Worm (Caenorhabditis elegans) whole organism, midembryonic: ENCODE results near the gene Y102A5C.36.

Source experiments
- T22C8.4 ChIP-seq: fragments of 200-800 bp; sonication (Bioruptor generic); IDR thresholded peaks from 2 replicates; pipeline ENCODE4 v1.3.6; 2022; ENCODE audit warnings: missing genetic modification characterization, missing compliant biosample characterization
- cog-1 ChIP-seq: sonication (generic microtip); optimal IDR thresholded peaks from 2 replicates; lab custom pipeline; 2016; ENCODE audit warnings: missing genetic modification characterization, missing compliant biosample characterization
- flt-1 ChIP-seq: fragments of 200-800 bp; sonication (Bioruptor generic); IDR thresholded peaks from 2 replicates; pipeline ENCODE4 v1.3.6; 2022; ENCODE audit warnings: missing genetic modification characterization, missing compliant biosample characterization
- klf-2 ChIP-seq: fragments of 200-800 bp; sonication (Bioruptor generic); conservative IDR thresholded peaks from 2 replicates; pipeline ENCODE4 v1.3.6; 2022; ENCODE audit warnings: missing genetic modification reagents, missing genetic modification characterization, missing compliant biosample characterization
- med-1 ChIP-seq: sonication (generic microtip); optimal IDR thresholded peaks from 2 replicates; lab custom pipeline; 2017; ENCODE audit warnings: missing genetic modification characterization, mild to moderate bottlenecking, missing compliant biosample characterization, antibody characterized with exemption, missing genetic modification reagents; ENCODE audit not compliant: insufficient read depth
- ref-1 ChIP-seq: fragments of 200-800 bp; sonication (Bioruptor generic); conservative IDR thresholded peaks from 2 replicates; pipeline ENCODE4 v1.3.6; 2022; ENCODE audit warnings: missing genetic modification reagents, missing genetic modification characterization, missing compliant biosample characterization
- tab-1 ChIP-seq: fragments of 200-800 bp; sonication (Bioruptor generic); IDR thresholded peaks from 2 replicates; pipeline ENCODE4 v1.3.6; 2022; ENCODE audit warnings: missing genetic modification characterization, missing compliant biosample characterization
- ztf-23 ChIP-seq: fragments of 200-800 bp; sonication (Bioruptor generic); IDR thresholded peaks from 2 replicates; pipeline ENCODE4 v1.3.6; 2022; ENCODE audit warnings: missing genetic modification reagents, missing genetic modification characterization, missing compliant biosample characterization
- ztf-29 ChIP-seq: fragments of 200-800 bp; sonication (Bioruptor generic); IDR thresholded peaks from 2 replicates; pipeline ENCODE4 v1.3.6; 2022; ENCODE audit warnings: missing genetic modification reagents, missing genetic modification characterization, missing compliant biosample characterization

Y102A5C.36 gene

ce11 chrV:16927345-16927744, at the start of gene Y102A5C.36:
TSS of gene Y102A5C.36 (minus strand) at chrV:16927445.
- TF ChIP-seq flt-1 (no peak), ztf-23 (GFP tag; lab: Robert Waterston, UW) (no peak), tab-1 (GFP tag; lab: Robert Waterston, UW) (no peak), cog-1 (tag; lab: Kevin White, UChicago) (no peak), ref-1 (no peak), T22C8.4 (GFP tag; lab: Robert Waterston, UW) (no peak), med-1 (GFP tag; lab: Kevin White, UChicago) (no peak), ztf-29 (no peak), klf-2 (GFP tag; lab: Robert Waterston, UW) (no peak)

ce11 chrV:16974919-16975318, 47.7 kb upstream of the Y102A5C.36 start, which contains the start of gene srx-54:
TSS of gene srx-54 (plus strand) at chrV:16975219.
- TF ChIP-seq med-1 (GFP tag; lab: Kevin White, UChicago) (no peak), T22C8.4 (GFP tag; lab: Robert Waterston, UW) (no peak), flt-1 (no peak), tab-1 (GFP tag; lab: Robert Waterston, UW) (no peak), cog-1 (tag; lab: Kevin White, UChicago) (no peak), ref-1 (no peak)

- TF ChIP-seq ref-1 (no peak), ztf-23 (GFP tag; lab: Robert Waterston, UW) (no peak), med-1 (GFP tag; lab: Kevin White, UChicago) (no peak), tab-1 (GFP tag; lab: Robert Waterston, UW) (no peak), ztf-29 (no peak), T22C8.4 (GFP tag; lab: Robert Waterston, UW) (no peak), cog-1 (tag; lab: Kevin White, UChicago) (no peak), klf-2 (GFP tag; lab: Robert Waterston, UW) (no peak), flt-1 (no peak)
These were observed 46.1 kb upstream of the Y102A5C.36 start for ce11 chrV:16973338-16973737.

- no peak for TF ChIP-seq klf-2 (GFP tag; lab: Robert Waterston, UW)
- no peak for TF ChIP-seq ztf-23 (GFP tag; lab: Robert Waterston, UW)
- TF ChIP-seq cog-1 (tag; lab: Kevin White, UChicago) = no peak
- TF ChIP-seq ref-1 = no peak
These were observed 44.9 kb upstream of the Y102A5C.36 start, which contains the start of gene srh-119 for ce11 chrV:16972134-16972533. TSS of gene srh-119 (plus strand) at chrV:16972434.

- no peak for TF ChIP-seq cog-1 (tag; lab: Kevin White, UChicago)
- TF ChIP-seq med-1 (GFP tag; lab: Kevin White, UChicago) = no peak
- no peak for TF ChIP-seq T22C8.4 (GFP tag; lab: Robert Waterston, UW)
- TF ChIP-seq flt-1 = no peak
- TF ChIP-seq klf-2 (GFP tag; lab: Robert Waterston, UW) = no peak
- no peak for TF ChIP-seq tab-1 (GFP tag; lab: Robert Waterston, UW)
- TF ChIP-seq ref-1 = no peak
- no peak for TF ChIP-seq ztf-29
- no peak for TF ChIP-seq ztf-23 (GFP tag; lab: Robert Waterston, UW)
These were observed 39.4 kb upstream of the Y102A5C.36 start, which contains the start of gene fbxa-90 for ce11 chrV:16966636-16967035. TSS of gene fbxa-90 (plus strand) at chrV:16966814.

- TF ChIP-seq ztf-29 (no peak), ztf-23 (GFP tag; lab: Robert Waterston, UW) (peak; percentile 65; the same call in 1 of the 2 replicates)
These were observed 38.4 kb upstream of the Y102A5C.36 start, which contains the start of gene efl-1 for ce11 chrV:16965655-16966054. TSS of gene efl-1 (minus strand) at chrV:16965675.

ce11 chrV:16958975-16959374, 31.7 kb upstream of the Y102A5C.36 start:
- no peak for TF ChIP-seq flt-1
- TF ChIP-seq klf-2 (GFP tag; lab: Robert Waterston, UW) = no peak
- no peak for TF ChIP-seq ztf-23 (GFP tag; lab: Robert Waterston, UW)
- no peak for TF ChIP-seq tab-1 (GFP tag; lab: Robert Waterston, UW)
- no peak for TF ChIP-seq ref-1
- no peak for TF ChIP-seq T22C8.4 (GFP tag; lab: Robert Waterston, UW)
- TF ChIP-seq med-1 (GFP tag; lab: Kevin White, UChicago) = no peak
- TF ChIP-seq ztf-29 = no peak
- no peak for TF ChIP-seq cog-1 (tag; lab: Kevin White, UChicago)

ce11 chrV:16956229-16956628, 29.0 kb upstream of the Y102A5C.36 start, which contains the start of gene clec-239:
TSS of gene clec-239 (plus strand) at chrV:16956529.
- TF ChIP-seq flt-1 (no peak), med-1 (GFP tag; lab: Kevin White, UChicago) (no peak), klf-2 (GFP tag; lab: Robert Waterston, UW) (no peak), cog-1 (tag; lab: Kevin White, UChicago) (no peak), T22C8.4 (GFP tag; lab: Robert Waterston, UW) (no peak), ztf-29 (no peak), ref-1 (no peak), tab-1 (GFP tag; lab: Robert Waterston, UW) (no peak), ztf-23 (GFP tag; lab: Robert Waterston, UW) (no peak)

- TF ChIP-seq T22C8.4 (GFP tag; lab: Robert Waterston, UW) = no peak
- TF ChIP-seq cog-1 (tag; lab: Kevin White, UChicago) = no peak
- TF ChIP-seq tab-1 (GFP tag; lab: Robert Waterston, UW) = no peak
- no peak for TF ChIP-seq flt-1
- no peak for TF ChIP-seq ztf-29
- no peak for TF ChIP-seq ztf-23 (GFP tag; lab: Robert Waterston, UW)
- no peak for TF ChIP-seq klf-2 (GFP tag; lab: Robert Waterston, UW)
These were observed 27.5 kb upstream of the Y102A5C.36 start, which contains the start of gene srh-206 for ce11 chrV:16954766-16955165. TSS of gene srh-206 (minus strand) at chrV:16954866.

ce11 chrV:16951504-16951903, 24.3 kb upstream of the Y102A5C.36 start, which contains the start of gene clec-238:
TSS of gene clec-238 (plus strand) at chrV:16951804.
- no peak for TF ChIP-seq med-1 (GFP tag; lab: Kevin White, UChicago)
